Worm (Caenorhabditis elegans): Measurements from ENCODE around the gene C49A9.9.

The C49A9.9 gene

ce11 chrIV:6232769-6233290, 15.7 kb downstream of the C49A9.9 start, which contains the start of gene F58F9.3:
TSS of gene F58F9.3 (plus strand) at chrIV:6233240.
- no peak for TF ChIP-seq Y53F4B.3 (GFP tag; IDR thresholded peaks at IDR 0.05)
- TF ChIP-seq nhr-80 (tag; optimal IDR thresholded peaks at IDR 0.05) = peak; percentile 37

ce11 chrIV:6237508-6238227, 20.5 kb downstream of the C49A9.9 start, which contains the start of the genes F58F9.6 and F58F9.8:
TSS of gene F58F9.6 (minus strand) at chrIV:6237608.
TSS of gene F58F9.8 (plus strand) at chrIV:6238177.
- no peak for TF ChIP-seq lin-40 (tag; optimal IDR thresholded peaks at IDR 0.05)
- no peak for TF ChIP-seq rpc-1 (optimal IDR thresholded peaks at IDR 0.05)
- TF ChIP-seq rpc-1 (tag; optimal IDR thresholded peaks at IDR 0.05) = no peak
- no peak for TF ChIP-seq Y53G8AR.9 (GFP tag; conservative IDR thresholded peaks at IDR 0.05)

ce11 chrIV:6239993-6240392, 22.8 kb downstream of the C49A9.9 start, which contains the start of gene F58F9.9:
TSS of gene F58F9.9 (plus strand) at chrIV:6240293.
- TF ChIP-seq atf-7 (tag; optimal IDR thresholded peaks at IDR 0.05) (no peak), Y56A3A.18 (GFP tag; IDR thresholded peaks at IDR 0.05) (no peak), efl-1 (GFP tag; optimal IDR thresholded peaks at IDR 0.05) (no peak), lin-26 (GFP tag; IDR thresholded peaks at IDR 0.05) (no peak), fkh-3 (tag; optimal IDR thresholded peaks at IDR 0.05) (no peak), ztf-22 (GFP tag; optimal IDR thresholded peaks at IDR 0.05) (no peak), mes-4 (tag; optimal IDR thresholded peaks at IDR 0.05) (no peak), rpc-1 (optimal IDR thresholded peaks at IDR 0.05) (no peak), rpc-1 (tag; optimal IDR thresholded peaks at IDR 0.05) (no peak), hsf-1 (GFP tag; IDR thresholded peaks at IDR 0.05) (no peak), Y67H2A.10 (GFP tag; conservative IDR thresholded peaks at IDR 0.05) (no peak), unc-62 (GFP tag; optimal IDR thresholded peaks at IDR 0.05) (no peak), attf-3 (GFP tag; conservative IDR thresholded peaks at IDR 0.05) (no peak), sdz-38 (tag; optimal IDR thresholded peaks at IDR 0.05) (no peak), egrh-3 (GFP tag; IDR thresholded peaks at IDR 0.05) (no peak), Y53G8AR.9 (GFP tag; conservative IDR thresholded peaks at IDR 0.05) (no peak), rcor-1 (GFP tag; IDR thresholded peaks at IDR 0.05) (no peak), madf-6 (GFP tag; IDR thresholded peaks at IDR 0.05) (no peak), B0035.1 (tag; optimal IDR thresholded peaks at IDR 0.05) (no peak), ztf-26 (tag; optimal IDR thresholded peaks at IDR 0.05) (no peak)

- TF ChIP-seq aptf-2 (GFP tag; conservative IDR thresholded peaks at IDR 0.05) = no peak
- no peak for TF ChIP-seq ccch-3 (GFP tag; optimal IDR thresholded peaks at IDR 0.05)
- TF ChIP-seq akir-1 (GFP tag; optimal IDR thresholded peaks at IDR 0.05) = no peak
- peak; percentile 18 for TF ChIP-seq nhr-80 (tag; optimal IDR thresholded peaks at IDR 0.05)
- no peak for TF ChIP-seq attf-5 (GFP tag; optimal IDR thresholded peaks at IDR 0.05)
Measured at ce11 chrIV:6248486-6248885, 31.3 kb downstream of the C49A9.9 start, which contains the start of gene acox-3. TSS of gene acox-3 (minus strand) at chrIV:6248492.

- TF ChIP-seq ztf-28 (GFP tag; IDR thresholded peaks at IDR 0.05) = no peak
- no peak for TF ChIP-seq ceh-91 (GFP tag; IDR thresholded peaks at IDR 0.05)
- no peak for TF ChIP-seq T07F8.4 (tag; optimal IDR thresholded peaks at IDR 0.05)
- TF ChIP-seq attf-3 (GFP tag; conservative IDR thresholded peaks at IDR 0.05) = no peak
- TF ChIP-seq F33H1.4 (GFP tag; IDR thresholded peaks at IDR 0.05) = no peak
- TF ChIP-seq ztf-3 (GFP tag; optimal IDR thresholded peaks at IDR 0.05) = no peak
- TF ChIP-seq dox-1 (GFP tag; IDR thresholded peaks at IDR 0.05) = no peak
- TF ChIP-seq B0336.3 (GFP tag; IDR thresholded peaks at IDR 0.05) = no peak
- no peak for TF ChIP-seq tlf-1 (GFP tag; optimal IDR thresholded peaks at IDR 0.05)
- no peak for TF ChIP-seq F49E8.2 (tag; optimal IDR thresholded peaks at IDR 0.05; ENCODE audit: insufficient read depth)
- TF ChIP-seq Y79H2A.3 (GFP tag; conservative IDR thresholded peaks at IDR 0.05) = no peak
- TF ChIP-seq egl-18 (GFP tag; IDR thresholded peaks at IDR 0.05) = no peak
Measured at ce11 chrIV:6249591-6249990, 32.4 kb downstream of the C49A9.9 start, which contains the start of gene F58F9.1. TSS of gene F58F9.1 (plus strand) at chrIV:6249841.
